Worm (Caenorhabditis elegans) whole organism, young adult: Measurements from ENCODE around the gene Y39A3B.8.

Experiments used
- B0035.1 ChIP-seq: sonication (generic microtip); optimal IDR thresholded peaks from 2 replicates; lab custom pipeline; 2016; ENCODE audit warnings: missing genetic modification characterization, mild to moderate bottlenecking, missing compliant biosample characterization, missing genotype, missing genetic modification reagents
- C17E4.6 ChIP-seq: fragments of 200-800 bp; sonication (Bioruptor generic); IDR thresholded peaks from 2 replicates; pipeline ENCODE4 v1.3.6; 2022; ENCODE audit warnings: missing genetic modification reagents, missing genetic modification characterization, missing compliant biosample characterization
- D2030.7 ChIP-seq: fragments of 200-800 bp; sonication (Bioruptor generic); IDR thresholded peaks from 2 replicates; pipeline ENCODE4 v1.3.6; 2022; ENCODE audit warnings: missing genetic modification reagents, missing genetic modification characterization, missing compliant biosample characterization
- F23B12.7 ChIP-seq: sonication (generic microtip); optimal IDR thresholded peaks from 2 replicates; lab custom pipeline; 2017; ENCODE audit warnings: missing genetic modification characterization, mild to moderate bottlenecking, missing compliant biosample characterization, antibody characterized with exemption, moderate library complexity; ENCODE audit not compliant: insufficient read depth
- F57C9.4 ChIP-seq: sonication (generic microtip); optimal IDR thresholded peaks from 2 replicates; lab custom pipeline; 2017; ENCODE audit warnings: mild to moderate bottlenecking, missing genetic modification characterization, missing compliant biosample characterization
- K11D2.4 ChIP-seq: fragments of 200-800 bp; sonication (Bioruptor generic); IDR thresholded peaks from 2 replicates; pipeline ENCODE4 v1.3.6; 2022; ENCODE audit warnings: missing genetic modification reagents, missing genetic modification characterization, missing compliant biosample characterization
- T07F8.4 ChIP-seq: sonication (generic microtip); optimal IDR thresholded peaks from 2 replicates; lab custom pipeline; 2016; ENCODE audit warnings: mild to moderate bottlenecking, missing genetic modification characterization, moderate library complexity, missing compliant biosample characterization
- Y53G8AR.9 ChIP-seq: fragments of 200-800 bp; sonication (Bioruptor generic); conservative IDR thresholded peaks from 2 replicates; pipeline ENCODE4 v1.3.6; 2022; ENCODE audit warnings: missing genetic modification reagents, missing genetic modification characterization, missing compliant biosample characterization
- Y79H2A.3 ChIP-seq: fragments of 200-800 bp; sonication (Bioruptor generic); conservative IDR thresholded peaks from 2 replicates; pipeline ENCODE4 v1.3.6; 2022; ENCODE audit warnings: missing genetic modification reagents, missing genetic modification characterization, missing compliant biosample characterization
- ZK185.1 ChIP-seq: sonication (generic microtip); optimal IDR thresholded peaks from 2 replicates; lab custom pipeline; 2016; ENCODE audit warnings: mild to moderate bottlenecking, missing genetic modification characterization, missing compliant biosample characterization; ENCODE audit not compliant: poor library complexity, severe bottlenecking
- ama-1 ChIP-seq, 3 experiments: fragments of 150-350 bp in 1 of 3; sonication (generic microtip) in 2 of 3; optimal IDR thresholded peaks; 2 replicates each; lab custom pipeline; 2014 to 2018; ENCODE audit warnings: missing biosample characterization in 2 of 3, missing genetic modification characterization in 2 of 3, missing genetic modification reagents in 2 of 3
- aptf-3 ChIP-seq: fragments of 200-800 bp; sonication (Bioruptor generic); IDR thresholded peaks from 2 replicates; pipeline ENCODE4 v1.3.6; 2022; ENCODE audit warnings: missing genetic modification characterization, missing compliant biosample characterization
- athp-1 ChIP-seq: sonication (generic microtip); optimal IDR thresholded peaks from 2 replicates; lab custom pipeline; 2017; ENCODE audit warnings: mild to moderate bottlenecking, missing genetic modification characterization, missing compliant biosample characterization
- bed-1 ChIP-seq: fragments of 200-800 bp; sonication (Bioruptor generic); IDR thresholded peaks from 2 replicates; pipeline ENCODE4 v1.3.6; 2022; ENCODE audit warnings: missing genetic modification reagents, missing genetic modification characterization, missing compliant biosample characterization
- cebp-1 ChIP-seq, 2 experiments: fragments of 200-800 bp in 1 of 2; sonication (Bioruptor generic) in 1 of 2; sonication (generic microtip) in 1 of 2; IDR thresholded peaks in 1 of 2; optimal IDR thresholded peaks in 1 of 2; 2 replicates each; pipeline versions ENCODE4 v1.3.6 to Lab custom; 2017 to 2022; ENCODE audit warnings: missing compliant biosample characterization in 2 of 2, missing genetic modification characterization in 2 of 2, mild to moderate bottlenecking in 1 of 2, missing genetic modification reagents in 1 of 2, moderate library complexity in 1 of 2
- die-1 ChIP-seq: sonication (generic microtip); optimal IDR thresholded peaks from 2 replicates; lab custom pipeline; 2016; ENCODE audit warnings: missing genotype, mild to moderate bottlenecking, missing genetic modification characterization, missing compliant biosample characterization
- fkh-3 ChIP-seq: sonication (generic microtip); optimal IDR thresholded peaks from 2 replicates; lab custom pipeline; 2016; ENCODE audit warnings: mild to moderate bottlenecking, missing genetic modification characterization, missing compliant biosample characterization
- him-1 ChIP-seq: sonication (generic microtip); optimal IDR thresholded peaks from 2 replicates; lab custom pipeline; 2016; ENCODE audit warnings: missing genotype, missing genetic modification reagents, missing genetic modification characterization, missing compliant biosample characterization
- hmg-20 ChIP-seq: fragments of 200-800 bp; sonication (Bioruptor generic); IDR thresholded peaks from 2 replicates; pipeline ENCODE4 v1.3.6; 2022; ENCODE audit warnings: missing genetic modification reagents, missing genetic modification characterization, missing compliant biosample characterization
- lin-40 ChIP-seq: sonication (generic microtip); optimal IDR thresholded peaks from 2 replicates; lab custom pipeline; 2016; ENCODE audit warnings: missing genetic modification characterization, mild to moderate bottlenecking, missing compliant biosample characterization, missing genotype, missing genetic modification reagents
- madf-3 ChIP-seq: fragments of 200-800 bp; sonication (Bioruptor generic); IDR thresholded peaks from 2 replicates; pipeline ENCODE4 v1.3.6; 2022; ENCODE audit warnings: missing genetic modification reagents, missing genetic modification characterization, missing compliant biosample characterization
- mes-4 ChIP-seq: sonication (generic microtip); optimal IDR thresholded peaks from 2 replicates; lab custom pipeline; 2016; ENCODE audit warnings: missing genotype, missing genetic modification characterization, missing compliant biosample characterization
- nfya-1 ChIP-seq: sonication (generic microtip); optimal IDR thresholded peaks from 2 replicates; lab custom pipeline; 2017; ENCODE audit warnings: antibody characterized with exemption, missing compliant biosample characterization, missing genetic modification characterization, borderline replicate concordance; ENCODE audit not compliant: insufficient read depth
- nhr-90 ChIP-seq: sonication (generic microtip); optimal IDR thresholded peaks from 2 replicates; lab custom pipeline; 2016; ENCODE audit warnings: missing genotype, mild to moderate bottlenecking, missing genetic modification characterization, missing compliant biosample characterization
- pha-4 ChIP-seq: fragments of 150-350 bp; sonication (generic microtip); optimal IDR thresholded peaks from 2 replicates; lab custom pipeline; 2014; ENCODE audit warnings: missing biosample characterization, missing genetic modification reagents, missing genetic modification characterization
- rec-8 ChIP-seq, 2 experiments: sonication (generic microtip); optimal IDR thresholded peaks; 2 replicates each; lab custom pipeline; 2016; ENCODE audit warnings: mild to moderate bottlenecking in 2 of 2, missing genetic modification characterization in 2 of 2, missing genetic modification reagents in 2 of 2, missing genotype in 2 of 2, missing biosample characterization in 1 of 2, missing compliant biosample characterization in 1 of 2, moderate library complexity in 1 of 2
- sptf-2 ChIP-seq: fragments of 200-800 bp; sonication (Bioruptor generic); optimal IDR thresholded peaks from 2 replicates; lab custom pipeline; 2018; ENCODE audit warnings: mild to moderate bottlenecking, missing genetic modification characterization, missing compliant biosample characterization
- tbp1 ChIP-seq: fragments of 200-800 bp; sonication (Bioruptor generic); optimal IDR thresholded peaks from 2 replicates; lab custom pipeline; 2018; ENCODE audit warnings: mild to moderate bottlenecking, missing genetic modification characterization, missing compliant biosample characterization
- zfh-2 ChIP-seq: fragments of 200-800 bp; sonication (Bioruptor generic); conservative IDR thresholded peaks from 2 replicates; pipeline ENCODE4 v1.3.6; 2022; ENCODE audit warnings: missing genetic modification reagents, missing genetic modification characterization, missing compliant biosample characterization

Y39A3B.8 gene

DNA sequence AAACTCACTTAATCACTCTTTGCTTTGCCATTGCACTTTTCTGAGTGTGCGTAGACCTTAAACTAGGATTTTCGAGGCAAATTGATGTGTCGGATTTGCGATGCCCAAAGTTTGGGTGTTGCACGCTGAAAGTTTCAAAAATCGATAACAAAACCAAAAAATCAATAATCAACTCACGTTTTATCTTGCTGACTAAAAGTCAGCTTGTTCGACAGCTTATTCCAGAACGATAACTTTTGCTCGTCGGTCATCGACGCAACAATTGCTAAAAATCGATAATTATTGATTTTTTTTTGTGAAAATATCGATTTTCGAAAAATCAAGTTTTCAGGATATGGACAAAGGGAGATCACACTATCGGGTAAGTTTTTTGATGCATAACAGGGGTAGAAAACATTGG, 24.8 kb downstream of the Y39A3B.8 start:
- no peak for TF ChIP-seq nhr-90 (tag; lab: Kevin White, UChicago)
- TF ChIP-seq hmg-20 (GFP tag; lab: Robert Waterston, UW) = no peak
- TF ChIP-seq lin-40 (tag; lab: Kevin White, UChicago) = no peak
- TF ChIP-seq mes-4 (tag; lab: Kevin White, UChicago) = no peak
- no peak for TF ChIP-seq F57C9.4 (tag; lab: Kevin White, UChicago)
- TF ChIP-seq athp-1 (tag; lab: Kevin White, UChicago) = no peak
- no peak for TF ChIP-seq him-1 (tag; lab: Kevin White, UChicago)
- TF ChIP-seq B0035.1 (tag; lab: Kevin White, UChicago) = no peak
- no peak for TF ChIP-seq cebp-1 (GFP tag; IDR thresholded peaks at IDR 0.05; lab: Robert Waterston, UW)
- no peak for TF ChIP-seq cebp-1 (tag; optimal IDR thresholded peaks at IDR 0.05; lab: Kevin White, UChicago)
- no peak for TF ChIP-seq D2030.7

DNA sequence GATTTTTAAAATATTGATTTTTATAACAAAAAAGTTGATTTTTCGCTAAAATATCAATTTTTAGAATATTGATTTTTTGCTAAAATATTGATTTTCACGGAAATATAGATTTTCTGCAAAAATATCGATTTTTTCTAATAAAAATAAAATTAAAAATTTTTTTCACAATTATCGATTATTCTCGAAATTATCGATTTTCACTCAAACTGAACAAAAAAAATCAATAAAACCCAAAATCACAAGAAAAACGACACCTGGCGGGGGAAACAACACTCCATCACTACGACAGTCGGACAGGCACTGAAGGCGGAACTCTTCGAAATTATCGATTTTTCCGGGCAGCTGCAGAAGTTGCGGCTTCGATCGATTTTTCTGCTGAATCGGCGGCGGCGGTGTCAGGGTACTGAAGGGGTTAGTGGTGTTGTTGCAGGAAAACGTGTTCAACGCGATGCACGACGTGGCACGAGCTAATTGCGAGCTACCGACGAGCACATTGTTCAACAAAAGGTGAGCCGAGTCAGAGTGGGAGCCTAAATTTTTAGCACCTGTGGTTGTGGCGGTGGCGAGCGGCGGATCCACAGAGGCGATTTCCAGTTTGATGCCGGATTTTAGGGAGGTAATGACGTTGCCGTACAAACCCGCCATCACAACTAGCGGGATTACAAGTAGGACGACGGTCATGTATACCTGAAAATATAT, 25.5 kb downstream of the Y39A3B.8 start:
- TF ChIP-seq aptf-3 (GFP tag; lab: Robert Waterston, UW) (0 out of 2 replicates have a peak, but pooled peaks have one; percentile 23), bed-1 (GFP tag; lab: Robert Waterston, UW) (no peak), T07F8.4 (tag; lab: Kevin White, UChicago) (no peak)

- TF ChIP-seq F23B12.7 (no peak), D2030.7 (no peak), nfya-1 (tag; lab: Kevin White, UChicago) (no peak), ama-1 (optimal IDR thresholded peaks at IDR 0.05; lab: Kevin White, UChicago) (no peak), ama-1 (GFP tag; optimal IDR thresholded peaks at IDR 0.05; lab: Kevin White, UChicago) (no peak), him-1 (tag; lab: Kevin White, UChicago) (no peak)
These were observed 27.7 kb downstream of the Y39A3B.8 start for ce11 chrIII:2015494-2015893.

ce11 chrIII:2021495-2021894, 33.7 kb downstream of the Y39A3B.8 start, which contains the start of gene ckr-2:
TSS of gene ckr-2 (minus strand) at chrIII:2021595.
- TF ChIP-seq zfh-2 (GFP tag; lab: Robert Waterston, UW) (no peak), tbp1 (GFP tag; lab: Kevin White, UChicago) (no peak), K11D2.4 (GFP tag; lab: Robert Waterston, UW) (no peak), rec-8 (tag; optimal IDR thresholded peaks at IDR 0.05; lab: Kevin White, UChicago) (no peak), fkh-3 (tag; lab: Kevin White, UChicago) (no peak), Y79H2A.3 (GFP tag; lab: Robert Waterston, UW) (no peak), die-1 (tag; lab: Kevin White, UChicago) (no peak), pha-4 (no peak), cebp-1 (GFP tag; IDR thresholded peaks at IDR 0.05; lab: Robert Waterston, UW) (no peak), cebp-1 (tag; optimal IDR thresholded peaks at IDR 0.05; lab: Kevin White, UChicago) (no peak), sptf-2 (no peak), hmg-20 (GFP tag; lab: Robert Waterston, UW) (no peak), madf-3 (no peak)
- TF ChIP-seq, all 124 proteins: peak for 0

DNA sequence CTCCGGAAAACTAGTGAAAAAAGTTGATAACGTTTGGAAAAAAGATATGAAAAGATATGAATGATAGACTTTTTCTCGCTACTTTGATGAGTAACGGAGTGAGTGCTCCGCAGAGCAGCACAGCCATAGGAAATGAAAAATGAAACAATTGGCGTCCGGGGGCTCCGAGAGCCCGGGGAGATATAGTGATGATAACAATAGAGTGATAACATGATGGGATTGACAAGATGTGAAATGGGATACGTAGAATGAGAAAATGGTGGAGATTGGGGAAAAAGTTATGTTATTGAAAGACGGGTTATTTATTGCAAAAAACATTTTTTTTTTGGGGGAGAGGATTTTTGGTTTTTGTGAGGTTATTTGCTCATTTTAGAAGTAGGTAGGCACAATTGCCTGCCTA, 39.7 kb downstream of the Y39A3B.8 start:
- no peak for TF ChIP-seq ZK185.1 (tag; lab: Kevin White, UChicago)
- TF ChIP-seq Y53G8AR.9 (GFP tag; lab: Robert Waterston, UW) = no peak
- TF ChIP-seq C17E4.6 (GFP tag; lab: Robert Waterston, UW) = no peak
